Worm (Caenorhabditis elegans) whole organism, L4/young adult: ENCODE results near the gene cpt-2.

ENCODE experiments used
- W03F9.2 ChIP-seq: fragments of 150-350 bp; optimal IDR thresholded peaks from 2 replicates; lab custom pipeline; 2014; ENCODE audit warnings: missing biosample characterization, missing genetic modification characterization
- dao-5 ChIP-seq: sonication (generic microtip); optimal IDR thresholded peaks from 2 replicates; lab custom pipeline; 2016; ENCODE audit warnings: missing genotype, missing genetic modification characterization, moderate library complexity, missing compliant biosample characterization
- him-1 ChIP-seq: sonication (generic microtip); optimal IDR thresholded peaks from 2 replicates; lab custom pipeline; 2016; ENCODE audit warnings: missing genotype, missing genetic modification reagents, missing genetic modification characterization, missing compliant biosample characterization

- TF ChIP-seq W03F9.2 (tag; lab: Kevin White, UChicago), result no peak
- no peak for TF ChIP-seq him-1 (tag; lab: Kevin White, UChicago)
- no peak for TF ChIP-seq dao-5 (tag; lab: Kevin White, UChicago)
Measured at ce11 chrIV:11169652-11170051, 9.8 kb upstream of the cpt-2 start, which contains the start of gene nhr-67.
